Worm (Caenorhabditis elegans) whole organism, young adult: ENCODE data around the gene H14E04.3.

ENCODE experiments used
- C06A6.2 ChIP-seq: fragments of 200-800 bp; sonication (Bioruptor generic); conservative IDR thresholded peaks from 2 replicates; pipeline ENCODE4 v1.3.6; 2022; ENCODE audit warnings: missing genetic modification characterization, missing compliant biosample characterization
- F10E7.11 ChIP-seq: sonication (generic microtip); optimal IDR thresholded peaks from 2 replicates; lab custom pipeline; 2017; ENCODE audit warnings: mild to moderate bottlenecking, missing genetic modification characterization, moderate library complexity, missing compliant biosample characterization
- F37B4.10 ChIP-seq: fragments of 200-800 bp; sonication (Bioruptor generic); IDR thresholded peaks from 2 replicates; pipeline ENCODE4 v1.3.6; 2022; ENCODE audit warnings: missing genetic modification characterization, missing compliant biosample characterization
- F57A8.1 ChIP-seq: fragments of 200-800 bp; sonication (Bioruptor generic); optimal IDR thresholded peaks from 2 replicates; lab custom pipeline; 2018; ENCODE audit warnings: mild to moderate bottlenecking, missing genetic modification characterization, moderate library complexity, missing compliant biosample characterization
- ama-1 ChIP-seq, 3 experiments: fragments of 150-350 bp in 1 of 3; sonication (generic microtip) in 2 of 3; optimal IDR thresholded peaks; 2 replicates each; lab custom pipeline; 2014 to 2018; ENCODE audit warnings: missing biosample characterization in 2 of 3, missing genetic modification characterization in 2 of 3, missing genetic modification reagents in 2 of 3
- aptf-2 ChIP-seq: fragments of 200-800 bp; sonication (Bioruptor generic); conservative IDR thresholded peaks from 2 replicates; pipeline ENCODE4 v1.3.6; 2022; ENCODE audit warnings: missing genetic modification reagents, missing genetic modification characterization, missing compliant biosample characterization
- ceh-27 ChIP-seq: fragments of 200-800 bp; sonication (Bioruptor generic); optimal IDR thresholded peaks from 2 replicates; lab custom pipeline; 2018; ENCODE audit warnings: mild to moderate bottlenecking, missing genetic modification characterization, moderate library complexity, missing compliant biosample characterization
- dox-1 ChIP-seq: fragments of 200-800 bp; sonication (Bioruptor generic); IDR thresholded peaks from 2 replicates; pipeline ENCODE4 v1.3.6; 2022; ENCODE audit warnings: missing genetic modification reagents, missing genetic modification characterization, missing compliant biosample characterization
- efl-1 ChIP-seq: fragments of 150-350 bp; optimal IDR thresholded peaks from 2 replicates; lab custom pipeline; 2014; ENCODE audit warnings: missing biosample characterization, missing genetic modification reagents, missing genetic modification characterization
- mxl-1 ChIP-seq: sonication (generic microtip); optimal IDR thresholded peaks from 2 replicates; lab custom pipeline; 2016; ENCODE audit warnings: missing genetic modification characterization, missing compliant biosample characterization
- nfyb-1 ChIP-seq: fragments of 200-800 bp; sonication (Bioruptor generic); IDR thresholded peaks from 2 replicates; pipeline ENCODE4 v1.3.6; 2022; ENCODE audit warnings: missing genetic modification reagents, missing genetic modification characterization, missing compliant biosample characterization
- sea-2 ChIP-seq: fragments of 200-800 bp; sonication (Bioruptor generic); IDR thresholded peaks from 2 replicates; pipeline ENCODE4 v1.3.6; 2022; ENCODE audit warnings: missing genetic modification characterization, missing compliant biosample characterization
- snpc-4 ChIP-seq, 5 experiments: fragments of 150-350 bp in 1 of 5; sonication (generic microtip) in 4 of 5; optimal IDR thresholded peaks; 2 replicates each; lab custom pipeline; 2014 to 2018; ENCODE audit warnings: missing genetic modification characterization in 5 of 5, missing biosample characterization in 3 of 5, antibody characterized with exemption in 2 of 5, mild to moderate bottlenecking in 2 of 5, missing compliant biosample characterization in 2 of 5, missing genotype in 2 of 5, moderate library complexity in 2 of 5, missing genetic modification reagents in 1 of 5
- unc-62 ChIP-seq: fragments of 150-350 bp; optimal IDR thresholded peaks from 2 replicates; lab custom pipeline; 2014; ENCODE audit warnings: missing biosample characterization, missing genetic modification reagents, missing genetic modification characterization

- no peak for TF ChIP-seq efl-1 (GFP tag; lab: Kevin White, UChicago)
- TF ChIP-seq ama-1 (optimal IDR thresholded peaks at IDR 0.05; lab: Kevin White, UChicago), result no peak
- no peak for TF ChIP-seq ama-1 (GFP tag; optimal IDR thresholded peaks at IDR 0.05; lab: Kevin White, UChicago)
- TF ChIP-seq sea-2 (GFP tag; lab: Robert Waterston, UW), result no peak
- no peak for TF ChIP-seq F57A8.1
- TF ChIP-seq F10E7.11 (tag; lab: Kevin White, UChicago), result no peak
- no peak for TF ChIP-seq C06A6.2 (GFP tag; lab: Robert Waterston, UW)
- no peak for TF ChIP-seq ceh-27 (GFP tag; lab: Kevin White, UChicago)
- TF ChIP-seq mxl-1 (tag; lab: Kevin White, UChicago), result no peak
- no peak for TF ChIP-seq snpc-4 (GFP tag; optimal IDR thresholded peaks at IDR 0.05; lab: Kevin White, UChicago)
- no peak for TF ChIP-seq snpc-4 (tag; optimal IDR thresholded peaks at IDR 0.05; lab: Kevin White, UChicago)
- no peak for TF ChIP-seq nfyb-1 (GFP tag; lab: Robert Waterston, UW)
- no peak for TF ChIP-seq dox-1 (GFP tag; lab: Robert Waterston, UW)
- TF ChIP-seq unc-62 (GFP tag; lab: Kevin White, UChicago), result no peak
- TF ChIP-seq aptf-2 (GFP tag; lab: Robert Waterston, UW), result no peak
- no peak for TF ChIP-seq F37B4.10 (GFP tag; lab: Robert Waterston, UW)
Measured at ce11 chrIII:2347291-2347690, 39.1 kb downstream of the H14E04.3 start, which contains the start of gene gip-1.
